Worm (Caenorhabditis elegans) whole organism, L3 larva: ENCODE data around the gene fbxb-42.

Source experiments
- aly-2 ChIP-seq: fragments of 150-350 bp; optimal IDR thresholded peaks from 2 replicates; lab custom pipeline; 2014; ENCODE audit warnings: missing biosample characterization, missing genetic modification characterization
- egl-27 ChIP-seq: sonication (generic microtip); optimal IDR thresholded peaks from 4 replicates; lab custom pipeline; 2017; ENCODE audit warnings: missing biosample characterization, missing genetic modification reagents, missing genetic modification characterization
- elt-1 ChIP-seq: fragments of 150-350 bp; optimal IDR thresholded peaks from 2 replicates; lab custom pipeline; 2014; ENCODE audit warnings: missing biosample characterization, missing genetic modification characterization
- elt-3 ChIP-seq, 3 experiments: fragments of 150-350 bp in 1 of 3; sonication (generic microtip) in 2 of 3; optimal IDR thresholded peaks; 2 replicates in 2 of 3; 4 replicates in 1 of 3; lab custom pipeline; 2014 to 2017; ENCODE audit warnings: missing biosample characterization in 3 of 3, missing genetic modification characterization in 3 of 3
- fkh-10 ChIP-seq: sonication (generic microtip); optimal IDR thresholded peaks from 2 replicates; lab custom pipeline; 2017; ENCODE audit warnings: missing biosample characterization, missing genetic modification reagents, missing genetic modification characterization
- nhr-25 ChIP-seq: sonication (generic microtip); optimal IDR thresholded peaks from 2 replicates; lab custom pipeline; 2017; ENCODE audit warnings: missing biosample characterization, missing genetic modification characterization
- nhr-28 ChIP-seq: fragments of 150-350 bp; optimal IDR thresholded peaks from 2 replicates; lab custom pipeline; 2014; ENCODE audit warnings: missing biosample characterization, missing genetic modification characterization
- nhr-76 ChIP-seq: fragments of 150-350 bp; sonication (generic microtip); optimal IDR thresholded peaks from 5 replicates; lab custom pipeline; 2014; ENCODE audit warnings: missing biosample characterization, missing genetic modification characterization
- snpc-4 ChIP-seq: fragments of 150-350 bp; optimal IDR thresholded peaks from 2 replicates; lab custom pipeline; 2014; ENCODE audit warnings: missing biosample characterization, missing genetic modification characterization
- zag-1 ChIP-seq: fragments of 150-350 bp; optimal IDR thresholded peaks from 2 replicates; lab custom pipeline; 2014; ENCODE audit warnings: missing biosample characterization, missing genetic modification characterization

ce11 chrII:1517354-1517753, 20.1 kb upstream of the fbxb-42 start, which contains the start of gene math-45:
- no peak for TF ChIP-seq nhr-76 (tag; lab: Kevin White, UChicago)
- TF ChIP-seq elt-3 (tag; optimal IDR thresholded peaks at IDR 0.05; lab: Kevin White, UChicago): no peak
- TF ChIP-seq nhr-28 (tag; lab: Kevin White, UChicago): no peak
- TF ChIP-seq fkh-10 (GFP tag; lab: Kevin White, UChicago): no peak
- TF ChIP-seq elt-1 (tag; lab: Kevin White, UChicago): no peak
- no peak for TF ChIP-seq aly-2 (tag; lab: Kevin White, UChicago)
- no peak for TF ChIP-seq snpc-4 (tag; lab: Kevin White, UChicago)
- TF ChIP-seq nhr-25: no peak
- TF ChIP-seq egl-27: no peak
- TF ChIP-seq zag-1 (tag; lab: Kevin White, UChicago): no peak
